Worm (Caenorhabditis elegans): Measurements from ENCODE around the gene W02H3.3.

DNA sequence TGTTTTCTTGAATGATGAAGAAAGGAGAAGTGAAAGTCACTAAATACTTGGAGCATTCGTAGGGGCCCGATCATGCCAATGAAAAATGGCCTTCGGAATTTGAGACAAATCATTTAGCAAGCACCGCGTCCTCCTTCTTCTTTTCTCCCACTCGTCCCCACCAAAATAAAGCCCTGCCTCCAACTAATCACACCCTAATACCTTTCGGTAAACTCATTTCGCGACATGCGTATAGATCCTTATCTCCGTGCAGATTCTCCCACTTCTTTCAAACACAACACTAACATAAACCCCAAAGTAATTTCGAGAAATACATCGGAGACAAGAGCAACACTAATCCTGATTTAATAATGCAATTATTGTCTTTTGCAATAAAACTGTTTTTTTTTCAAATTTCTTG is 39.6 kb upstream of the W02H3.3 start:
- TF ChIP-seq tra-4 (tag; optimal IDR thresholded peaks at IDR 0.05) = no peak
- TF ChIP-seq sea-1 (GFP tag; conservative IDR thresholded peaks at IDR 0.05) = no peak
- TF ChIP-seq ceh-36 (tag; optimal IDR thresholded peaks at IDR 0.05) = no peak
- TF ChIP-seq hmg-4 (GFP tag; optimal IDR thresholded peaks at IDR 0.05) = no peak
- TF ChIP-seq ama-1 (optimal IDR thresholded peaks at IDR 0.05) = no peak
- TF ChIP-seq pes-1 (GFP tag; IDR thresholded peaks at IDR 0.05) = no peak
- TF ChIP-seq ets-7 (tag; optimal IDR thresholded peaks at IDR 0.05) = no peak
- no peak for TF ChIP-seq tbx-37 (GFP tag; conservative IDR thresholded peaks at IDR 0.05)
- TF ChIP-seq scrt-1 (GFP tag; IDR thresholded peaks at IDR 0.05) = no peak

Measured in whole organism, early embryonic.